Fruit fly (Drosophila melanogaster) whole organism, wandering third instar larva: ENCODE results near the gene CG13031.

Experiments used
- Abd-B ChIP-seq: fragments of >200 bp; optimal IDR thresholded peaks from 2 replicates; lab custom pipeline; 2017; ENCODE audit warnings: missing biosample characterization, missing genetic modification characterization
- CG32264 ChIP-seq: fragments of 200-800 bp; sonication (Bioruptor generic); optimal IDR thresholded peaks from 2 replicates; lab custom pipeline; 2016; ENCODE audit warnings: missing biosample characterization, missing genetic modification characterization
- CG9705 ChIP-seq: fragments of 200-800 bp; sonication (Bioruptor generic); optimal IDR thresholded peaks from 2 replicates; lab custom pipeline; 2018; ENCODE audit warnings: missing biosample characterization, mild to moderate bottlenecking, missing genetic modification characterization
- CrebA ChIP-seq: fragments of 200-800 bp; sonication (Bioruptor generic); optimal IDR thresholded peaks from 2 replicates; lab custom pipeline; 2016; ENCODE audit warnings: missing biosample characterization, mild to moderate bottlenecking, missing genetic modification characterization, borderline replicate concordance
- Dfd ChIP-seq: fragments of >200 bp; optimal IDR thresholded peaks from 2 replicates; lab custom pipeline; 2017; ENCODE audit warnings: missing biosample characterization, missing genetic modification characterization
- Dif ChIP-seq: fragments of 200-275, 200-300 bp; sonication (Bioruptor generic); optimal IDR thresholded peaks from 2 replicates; lab custom pipeline; 2018; ENCODE audit warnings: missing biosample characterization, missing genetic modification characterization; ENCODE audit not compliant: partially characterized antibody
- GATAd ChIP-seq: sonication (Bioruptor generic); optimal IDR thresholded peaks from 2 replicates; lab custom pipeline; 2016; ENCODE audit warnings: missing biosample characterization, missing genetic modification characterization
- HLH106 ChIP-seq: fragments of 200-800 bp; optimal IDR thresholded peaks from 3 replicates; lab custom pipeline; 2019; ENCODE audit warnings: missing biosample characterization, mild to moderate bottlenecking, missing genetic modification characterization, moderate library complexity
- Hnf4 ChIP-seq: fragments of 200-800 bp; sonication (Bioruptor generic); optimal IDR thresholded peaks from 2 replicates; lab custom pipeline; 2016; ENCODE audit warnings: missing biosample characterization, mild to moderate bottlenecking, missing genetic modification characterization
- Hr78 ChIP-seq: fragments of >200 bp; optimal IDR thresholded peaks from 2 replicates; lab custom pipeline; 2017; ENCODE audit warnings: missing biosample characterization, missing genetic modification characterization
- Hr83 ChIP-seq: fragments of 200-300 bp; sonication (Bioruptor generic); optimal IDR thresholded peaks from 2 replicates; lab custom pipeline; 2016; ENCODE audit warnings: missing biosample characterization, mild to moderate bottlenecking, missing genetic modification characterization, moderate library complexity; ENCODE audit not compliant: poor library complexity, severe bottlenecking
- Myc ChIP-seq: fragments of >200 bp; optimal IDR thresholded peaks from 2 replicates; lab custom pipeline; 2017
- N ChIP-seq: fragments of >200 bp; optimal IDR thresholded peaks from 2 replicates; lab custom pipeline; 2018; ENCODE audit warnings: missing biosample characterization, missing external identifiers, missing genetic modification characterization
- OdsH ChIP-seq: fragments of 200-800 bp; sonication (Bioruptor generic); optimal IDR thresholded peaks from 2 replicates; lab custom pipeline; 2016; ENCODE audit warnings: missing biosample characterization, mild to moderate bottlenecking, missing genetic modification characterization
- Rel ChIP-seq, 2 experiments: fragments of 200-800 bp; sonication (Bioruptor generic) in 1 of 2; optimal IDR thresholded peaks; 2 replicates in 1 of 2; 3 replicates in 1 of 2; lab custom pipeline; 2016 to 2019; ENCODE audit warnings: mild to moderate bottlenecking in 2 of 2, missing biosample characterization in 2 of 2, missing genetic modification characterization in 2 of 2, moderate library complexity in 1 of 2
- Sp1 ChIP-seq: fragments of 200-800 bp; sonication (Bioruptor generic); optimal IDR thresholded peaks from 3 replicates; lab custom pipeline; 2019; ENCODE audit warnings: missing biosample characterization, mild to moderate bottlenecking, missing genetic modification characterization, moderate library complexity
- Vsx2 ChIP-seq: fragments of 200-300, 225-300 bp; sonication (Bioruptor generic); optimal IDR thresholded peaks from 2 replicates; lab custom pipeline; 2018; ENCODE audit warnings: missing biosample characterization, missing genetic modification characterization; ENCODE audit not compliant: partially characterized antibody
- br ChIP-seq: fragments of 200-800 bp; sonication (Bioruptor generic); optimal IDR thresholded peaks from 2 replicates; lab custom pipeline; 2016; ENCODE audit warnings: missing biosample characterization, missing genetic modification characterization
- brk ChIP-seq: fragments of 200-800 bp; sonication (Bioruptor generic); optimal IDR thresholded peaks from 2 replicates; lab custom pipeline; 2016; ENCODE audit warnings: missing biosample characterization, mild to moderate bottlenecking, missing genetic modification characterization
- dl ChIP-seq, 2 experiments: fragments of 175-275, 200-275 bp in 1 of 2; fragments of 200-275 bp in 1 of 2; sonication (Bioruptor generic); optimal IDR thresholded peaks; lab custom pipeline; 2018; ENCODE audit warnings: mild to moderate bottlenecking in 2 of 2, missing biosample characterization in 2 of 2, missing genetic modification characterization in 2 of 2, moderate library complexity in 2 of 2; ENCODE audit not compliant: partially characterized antibody in 2 of 2, insufficient read depth in 1 of 2
- dsf ChIP-seq: sonication (Bioruptor generic); optimal IDR thresholded peaks from 2 replicates; lab custom pipeline; 2016; ENCODE audit warnings: missing biosample characterization, missing genetic modification characterization, borderline replicate concordance
- ey ChIP-seq: fragments of 200-800 bp; sonication (Bioruptor generic); optimal IDR thresholded peaks from 2 replicates; lab custom pipeline; 2016; ENCODE audit warnings: missing biosample characterization, missing genetic modification characterization
- foxo ChIP-seq, 2 experiments: fragments of 200-800 bp; sonication (Bioruptor generic); optimal IDR thresholded peaks; 2 replicates in 1 of 2; 3 replicates in 1 of 2; lab custom pipeline; 2016 to 2017; ENCODE audit warnings: missing biosample characterization in 2 of 2, missing genetic modification characterization in 2 of 2
- h ChIP-seq: fragments of 200-800 bp; sonication (Bioruptor generic); optimal IDR thresholded peaks from 3 replicates; lab custom pipeline; 2016; ENCODE audit warnings: missing biosample characterization, mild to moderate bottlenecking, missing genetic modification characterization
- jim ChIP-seq: fragments of 175-275, 200-325 bp; sonication (Bioruptor generic); optimal IDR thresholded peaks from 2 replicates; lab custom pipeline; 2016; ENCODE audit warnings: missing biosample characterization, mild to moderate bottlenecking, missing genetic modification characterization
- pan ChIP-seq: fragments of >200 bp; optimal IDR thresholded peaks from 2 replicates; lab custom pipeline; 2017
- psq ChIP-seq: fragments of 200-800 bp; sonication (Bioruptor generic); optimal IDR thresholded peaks from 3 replicates; lab custom pipeline; 2017; ENCODE audit warnings: missing biosample characterization, mild to moderate bottlenecking, missing genetic modification characterization, moderate library complexity
- rgr ChIP-seq: fragments of 200-800 bp; sonication (Bioruptor generic); optimal IDR thresholded peaks from 3 replicates; lab custom pipeline; 2016; ENCODE audit warnings: missing biosample characterization, mild to moderate bottlenecking, missing genetic modification characterization
- sage ChIP-seq: fragments of 200-800 bp; sonication (Bioruptor generic); optimal IDR thresholded peaks from 2 replicates; lab custom pipeline; 2016; ENCODE audit warnings: missing biosample characterization, mild to moderate bottlenecking, missing genetic modification characterization
- sv ChIP-seq: fragments of 200-800 bp; sonication (Bioruptor generic); optimal IDR thresholded peaks from 3 replicates; lab custom pipeline; 2016; ENCODE audit warnings: missing biosample characterization, missing genetic modification characterization
- tai ChIP-seq: sonication (Bioruptor generic); optimal IDR thresholded peaks from 2 replicates; lab custom pipeline; 2016; ENCODE audit warnings: missing biosample characterization, missing genetic modification characterization
- usp ChIP-seq: fragments of >200 bp; optimal IDR thresholded peaks from 2 replicates; lab custom pipeline; 2017; ENCODE audit warnings: missing biosample characterization, missing genetic modification characterization

The CG13031 gene

dm6 chr3L:16690055-16690454 lies 34.6 kb upstream of the CG13031 start:
- TF ChIP-seq foxo (GFP tag; optimal IDR thresholded peaks at IDR 0.05; lab: Kevin White, UChicago) (no peak), CrebA (no peak), Dfd (peak; percentile 85)

- no peak for TF ChIP-seq foxo (GFP tag; optimal IDR thresholded peaks at IDR 0.05; lab: Kevin White, UChicago)
- peak; percentile 7 for TF ChIP-seq h (GFP tag; lab: Kevin White, UChicago)
- TF ChIP-seq sv (GFP tag; lab: Kevin White, UChicago), result no peak
- TF ChIP-seq rgr, result peak; percentile 14
- no peak for TF ChIP-seq Rel (GFP tag; optimal IDR thresholded peaks at IDR 0.05; lab: Kevin White, UChicago)
- peak; percentile 97 for TF ChIP-seq Rel (tag; optimal IDR thresholded peaks at IDR 0.05; lab: Kevin White, UChicago)
- TF ChIP-seq CG32264 (GFP tag; lab: Kevin White, UChicago), result no peak
- TF ChIP-seq pan, result no peak
- TF ChIP-seq jim (GFP tag; lab: Kevin White, UChicago), result no peak
- TF ChIP-seq ey (GFP tag; lab: Kevin White, UChicago), result no peak
- TF ChIP-seq Abd-B, result no peak
- TF ChIP-seq brk, result no peak
- TF ChIP-seq Vsx2 (GFP tag; lab: Kevin White, UChicago), result peak; percentile 57
- TF ChIP-seq HLH106, result no peak
- no peak for TF ChIP-seq usp (GFP tag; lab: Kevin White, UChicago)
- no peak for TF ChIP-seq Hnf4 (GFP tag; lab: Kevin White, UChicago)
- no peak for TF ChIP-seq CrebA
- TF ChIP-seq GATAd (GFP tag; lab: Kevin White, UChicago), result no peak
- TF ChIP-seq N (GFP tag; lab: Kevin White, UChicago), result no peak
- no peak for TF ChIP-seq Hr83 (GFP tag; lab: Kevin White, UChicago)
- no peak for TF ChIP-seq Dif (GFP tag; lab: Kevin White, UChicago)
- TF ChIP-seq CG9705, result no peak
- no peak for TF ChIP-seq Hr78 (GFP tag; lab: Kevin White, UChicago)
- no peak for TF ChIP-seq dl (GFP tag; optimal IDR thresholded peaks at IDR 0.05; lab: Kevin White, UChicago; ENCODE audit: insufficient read depth in 1 of 2, partially characterized antibody in 2 of 2)
- no peak for TF ChIP-seq br (GFP tag; lab: Kevin White, UChicago)
- no peak for TF ChIP-seq dsf
- TF ChIP-seq sage (GFP tag; lab: Kevin White, UChicago), result no peak
Measured at dm6 chr3L:16693844-16694243, 30.8 kb upstream of the CG13031 start.

dm6 chr3L:16695076-16695847 lies 29.4 kb upstream of the CG13031 start:
- no peak for TF ChIP-seq Hr78 (GFP tag; lab: Kevin White, UChicago)
- TF ChIP-seq N (GFP tag; lab: Kevin White, UChicago), result no peak
- TF ChIP-seq Hnf4 (GFP tag; lab: Kevin White, UChicago), result no peak
- TF ChIP-seq Dfd, result no peak
- TF ChIP-seq tai (GFP tag; lab: Kevin White, UChicago), result no peak
- no peak for TF ChIP-seq sv (GFP tag; lab: Kevin White, UChicago)
- TF ChIP-seq Vsx2 (GFP tag; lab: Kevin White, UChicago), result no peak
- no peak for TF ChIP-seq CrebA
- no peak for TF ChIP-seq HLH106
- TF ChIP-seq psq (GFP tag; lab: Kevin White, UChicago), result no peak

- TF ChIP-seq HLH106 (peak; percentile 56), foxo (GFP tag; optimal IDR thresholded peaks at IDR 0.05; lab: Kevin White, UChicago) (peak in 1 of 2 experiments; percentile 41), Myc (lab: Kevin White, UChicago) (no peak), psq (GFP tag; lab: Kevin White, UChicago) (peak; percentile 39), Vsx2 (GFP tag; lab: Kevin White, UChicago) (no peak), h (GFP tag; lab: Kevin White, UChicago) (peak; percentile 33), Sp1 (peak; percentile 37), sage (GFP tag; lab: Kevin White, UChicago) (no peak), brk (peak; percentile 10), rgr (peak; percentile 28), OdsH (GFP tag; lab: Kevin White, UChicago) (peak; percentile 27)
Measured at dm6 chr3L:16697069-16697468, 27.6 kb upstream of the CG13031 start.
